Worm (Caenorhabditis elegans) whole organism, mixed stage, embryonic: ENCODE data around the gene clec-2.

ENCODE experiments used
- M03D4.4 ChIP-seq: sonication (generic microtip); optimal IDR thresholded peaks from 2 replicates; lab custom pipeline; 2017; ENCODE audit warnings: mild to moderate bottlenecking, missing genetic modification characterization, missing compliant biosample characterization
- bed-3 ChIP-seq: fragments of 200-800 bp; sonication (Bioruptor generic); optimal IDR thresholded peaks from 3 replicates; lab custom pipeline; 2018; ENCODE audit warnings: mild to moderate bottlenecking, missing genetic modification characterization, moderate library complexity, missing compliant biosample characterization
- blmp-1 ChIP-seq: fragments of 150-350 bp; optimal IDR thresholded peaks from 2 replicates; lab custom pipeline; 2014; ENCODE audit warnings: missing biosample characterization, missing genetic modification characterization
- ceh-39 ChIP-seq: fragments of 150-350 bp; optimal IDR thresholded peaks from 2 replicates; lab custom pipeline; 2014; ENCODE audit warnings: missing biosample characterization, missing genetic modification characterization
- ceh-43 ChIP-seq: fragments of 200-800 bp; sonication (Bioruptor generic); optimal IDR thresholded peaks from 2 replicates; lab custom pipeline; 2018; ENCODE audit warnings: mild to moderate bottlenecking, missing genetic modification characterization, moderate library complexity, missing compliant biosample characterization
- ceh-83 ChIP-seq: fragments of 200-800 bp; sonication (Bioruptor generic); optimal IDR thresholded peaks from 2 replicates; lab custom pipeline; 2018; ENCODE audit warnings: mild to moderate bottlenecking, missing genetic modification characterization, missing compliant biosample characterization
- ces-1 ChIP-seq: fragments of 150-350 bp; optimal IDR thresholded peaks from 2 replicates; lab custom pipeline; 2014; ENCODE audit warnings: missing biosample characterization, missing genetic modification reagents, missing genetic modification characterization
- cnd-1 ChIP-seq: fragments of 200-800 bp; sonication (Bioruptor generic); optimal IDR thresholded peaks from 2 replicates; lab custom pipeline; 2018; ENCODE audit warnings: mild to moderate bottlenecking, missing genetic modification characterization, missing compliant biosample characterization
- drap-1 ChIP-seq: fragments of 200-800 bp; sonication (Bioruptor generic); optimal IDR thresholded peaks from 3 replicates; lab custom pipeline; 2018; ENCODE audit warnings: mild to moderate bottlenecking, missing genetic modification characterization, missing compliant biosample characterization
- elt-1 ChIP-seq: sonication (generic microtip); optimal IDR thresholded peaks from 2 replicates; lab custom pipeline; 2017; ENCODE audit warnings: missing genetic modification characterization, mild to moderate bottlenecking, missing compliant biosample characterization, antibody characterized with exemption, moderate library complexity, borderline replicate concordance; ENCODE audit not compliant: insufficient read depth
- elt-3 ChIP-seq: fragments of 150-350 bp; optimal IDR thresholded peaks from 2 replicates; lab custom pipeline; 2014; ENCODE audit warnings: missing biosample characterization, missing genetic modification characterization
- flh-1 ChIP-seq: fragments of 200-800 bp; sonication (Bioruptor generic); optimal IDR thresholded peaks from 2 replicates; lab custom pipeline; 2018; ENCODE audit warnings: mild to moderate bottlenecking, missing genetic modification characterization, moderate library complexity, missing compliant biosample characterization
- ham-2 ChIP-seq: fragments of 200-800 bp; sonication (Bioruptor generic); optimal IDR thresholded peaks from 2 replicates; lab custom pipeline; 2018; ENCODE audit warnings: mild to moderate bottlenecking, missing genetic modification characterization, missing compliant biosample characterization
- hlh-1 ChIP-seq: fragments of 150-350 bp; optimal IDR thresholded peaks from 2 replicates; lab custom pipeline; 2014; ENCODE audit warnings: missing biosample characterization, missing genetic modification reagents, missing genetic modification characterization
- lin-13 ChIP-seq: fragments of 150-350 bp; optimal IDR thresholded peaks from 2 replicates; lab custom pipeline; 2014; ENCODE audit warnings: missing biosample characterization, missing genetic modification characterization
- lin-32 ChIP-seq: fragments of 200-800 bp; sonication (Bioruptor generic); optimal IDR thresholded peaks from 2 replicates; lab custom pipeline; 2018; ENCODE audit warnings: mild to moderate bottlenecking, missing genetic modification characterization, missing compliant biosample characterization
- lsy-2 ChIP-seq: fragments of 150-350 bp; optimal IDR thresholded peaks from 2 replicates; lab custom pipeline; 2014; ENCODE audit warnings: missing biosample characterization, missing genetic modification characterization
- mab-5 ChIP-seq: fragments of 150-350 bp; optimal IDR thresholded peaks from 2 replicates; lab custom pipeline; 2014; ENCODE audit warnings: missing biosample characterization, missing genetic modification characterization
- mep-1 ChIP-seq: fragments of 150-350 bp; optimal IDR thresholded peaks from 2 replicates; lab custom pipeline; 2017; ENCODE audit warnings: missing biosample characterization, missing genetic modification reagents, missing genetic modification characterization, inconsistent platforms
- mls-2 ChIP-seq: sonication (generic microtip); optimal IDR thresholded peaks from 2 replicates; lab custom pipeline; 2016; ENCODE audit warnings: mild to moderate bottlenecking, missing genetic modification characterization, moderate library complexity, missing compliant biosample characterization
- nhr-12 ChIP-seq: fragments of 150-350 bp; optimal IDR thresholded peaks from 2 replicates; lab custom pipeline; 2014; ENCODE audit warnings: missing biosample characterization, missing genetic modification characterization
- nhr-2 ChIP-seq: fragments of 150-350 bp; optimal IDR thresholded peaks from 2 replicates; lab custom pipeline; 2014; ENCODE audit warnings: missing biosample characterization, missing genetic modification characterization
- nhr-237 ChIP-seq: fragments of 150-350 bp; optimal IDR thresholded peaks from 2 replicates; lab custom pipeline; 2014; ENCODE audit warnings: missing biosample characterization, missing genetic modification characterization
- nhr-28 ChIP-seq: fragments of 150-350 bp; optimal IDR thresholded peaks from 2 replicates; lab custom pipeline; 2014; ENCODE audit warnings: missing biosample characterization, missing genetic modification characterization
- nhr-76 ChIP-seq: sonication (generic microtip); optimal IDR thresholded peaks from 2 replicates; lab custom pipeline; 2017; ENCODE audit warnings: missing biosample characterization, missing genetic modification characterization
- pha-4 ChIP-seq: fragments of 150-350 bp; optimal IDR thresholded peaks from 2 replicates; lab custom pipeline; 2018; ENCODE audit warnings: missing biosample characterization, missing genetic modification reagents, missing genetic modification characterization
- snpc-4 ChIP-seq: fragments of 150-350 bp; optimal IDR thresholded peaks from 2 replicates; lab custom pipeline; 2014; ENCODE audit warnings: missing biosample characterization, missing genetic modification characterization
- sptf-1 ChIP-seq: sonication (generic microtip); optimal IDR thresholded peaks from 2 replicates; lab custom pipeline; 2017; ENCODE audit warnings: mild to moderate bottlenecking, missing genetic modification characterization, moderate library complexity, missing compliant biosample characterization
- tbx-8 ChIP-seq: fragments of 200-800 bp; sonication (Bioruptor generic); optimal IDR thresholded peaks from 2 replicates; lab custom pipeline; 2018; ENCODE audit warnings: mild to moderate bottlenecking, missing genetic modification characterization, moderate library complexity, missing compliant biosample characterization
- unc-120 ChIP-seq: sonication (generic microtip); optimal IDR thresholded peaks from 2 replicates; lab custom pipeline; 2017; ENCODE audit warnings: missing genetic modification characterization, missing compliant biosample characterization; ENCODE audit not compliant: poor library complexity, severe bottlenecking
- unc-39 ChIP-seq: fragments of 150-350 bp; optimal IDR thresholded peaks from 2 replicates; lab custom pipeline; 2014; ENCODE audit warnings: missing biosample characterization, missing genetic modification characterization
- unc-62 ChIP-seq: fragments of 150-350 bp; optimal IDR thresholded peaks from 2 replicates; lab custom pipeline; 2014; ENCODE audit warnings: missing biosample characterization, missing genetic modification reagents, missing genetic modification characterization
- zip-8 ChIP-seq: fragments of 150-350 bp; optimal IDR thresholded peaks from 2 replicates; lab custom pipeline; 2014; ENCODE audit warnings: missing biosample characterization, missing genetic modification characterization

The clec-2 gene

DNA sequence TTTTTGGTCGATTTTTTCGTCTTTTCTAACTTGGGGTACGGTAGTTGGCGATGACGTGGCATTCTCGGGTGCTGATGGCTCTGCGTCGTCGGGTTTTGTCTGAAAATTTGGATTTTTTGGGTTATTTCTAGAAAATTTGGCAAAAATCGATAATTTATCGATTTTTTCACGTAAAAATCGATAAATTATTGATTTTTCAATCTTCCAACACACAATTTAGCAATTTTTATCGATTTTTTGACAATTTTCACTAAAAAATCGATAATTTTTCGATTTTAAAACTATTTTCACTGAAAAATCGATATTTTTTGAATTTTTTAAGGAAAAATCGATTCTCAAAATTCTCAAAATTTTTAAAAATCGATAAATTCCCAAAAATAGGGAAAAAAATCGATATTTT is 39.6 kb upstream of the clec-2 start:
- TF ChIP-seq M03D4.4 (tag; lab: Kevin White, UChicago), result no peak
- TF ChIP-seq nhr-237, result no peak
- no peak for TF ChIP-seq unc-62 (GFP tag; lab: Kevin White, UChicago)
- TF ChIP-seq pha-4, result no peak
- TF ChIP-seq nhr-12 (tag; lab: Kevin White, UChicago), result no peak
- TF ChIP-seq snpc-4 (tag; lab: Kevin White, UChicago), result no peak
- TF ChIP-seq elt-3 (tag; lab: Kevin White, UChicago), result no peak
- TF ChIP-seq zip-8 (tag; lab: Kevin White, UChicago), result no peak
- TF ChIP-seq nhr-2, result no peak
- no peak for TF ChIP-seq lin-32 (GFP tag; lab: Kevin White, UChicago)
- no peak for TF ChIP-seq ceh-83
- no peak for TF ChIP-seq tbx-8 (GFP tag; lab: Kevin White, UChicago)
- no peak for TF ChIP-seq drap-1 (GFP tag; lab: Kevin White, UChicago)
- TF ChIP-seq unc-39, result no peak
- TF ChIP-seq unc-120 (tag; lab: Kevin White, UChicago), result no peak
- no peak for TF ChIP-seq ceh-39 (tag; lab: Kevin White, UChicago)
- no peak for TF ChIP-seq nhr-76
- no peak for TF ChIP-seq nhr-28 (tag; lab: Kevin White, UChicago)
- no peak for TF ChIP-seq hlh-1

DNA sequence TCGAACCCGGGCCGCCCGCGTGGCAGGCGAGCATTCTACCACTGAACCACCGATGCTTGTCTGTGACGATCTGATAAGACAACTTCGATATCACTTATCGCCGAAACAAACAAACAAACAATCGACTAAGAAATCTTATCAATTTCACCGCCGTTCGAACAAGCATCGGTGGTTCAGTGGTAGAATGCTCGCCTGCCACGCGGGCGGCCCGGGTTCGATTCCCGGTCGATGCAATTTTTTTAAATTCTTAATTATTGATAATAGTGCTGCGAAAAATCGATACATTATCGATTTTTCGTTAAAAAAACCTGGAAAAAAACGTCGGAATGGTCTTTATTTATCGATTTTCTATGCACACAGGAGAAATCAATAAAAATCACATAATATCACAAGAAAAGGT is 39.0 kb upstream of the clec-2 start:
- TF ChIP-seq nhr-2, result no peak

DNA sequence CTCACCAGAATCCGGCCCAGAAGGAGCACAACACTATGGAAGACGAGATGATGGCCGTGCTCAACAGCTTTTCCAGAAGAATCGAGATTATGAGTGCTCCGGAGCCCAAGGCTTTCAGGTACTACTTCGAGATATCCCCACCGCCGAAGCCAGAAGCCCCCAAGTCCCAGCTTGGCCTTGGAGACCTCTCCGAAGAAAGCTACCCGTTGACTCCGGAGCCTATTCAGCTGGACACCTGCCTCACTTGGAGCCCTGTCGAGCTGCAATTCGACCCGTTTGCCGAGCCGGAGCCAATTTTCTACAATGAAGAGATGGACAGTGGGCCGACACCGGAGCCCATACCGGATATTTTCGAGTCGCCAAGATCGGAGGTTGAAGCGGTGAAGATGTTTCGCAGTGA is 38.4 kb upstream of the clec-2 start:
- TF ChIP-seq sptf-1 (tag; lab: Kevin White, UChicago) (no peak), bed-3 (GFP tag; lab: Kevin White, UChicago) (no peak), nhr-12 (tag; lab: Kevin White, UChicago) (no peak), zip-8 (tag; lab: Kevin White, UChicago) (no peak), elt-1 (tag; lab: Kevin White, UChicago) (no peak), pha-4 (no peak), mep-1 (tag; lab: Kevin White, UChicago) (no peak), ces-1 (no peak), unc-39 (no peak), nhr-237 (no peak), ceh-83 (no peak), unc-62 (GFP tag; lab: Kevin White, UChicago) (no peak), cnd-1 (tag; lab: Kevin White, UChicago) (no peak), tbx-8 (GFP tag; lab: Kevin White, UChicago) (no peak), blmp-1 (no peak), nhr-76 (no peak), flh-1 (GFP tag; lab: Kevin White, UChicago) (no peak), hlh-1 (no peak), lsy-2 (tag; lab: Kevin White, UChicago) (no peak), ceh-43 (no peak)

DNA sequence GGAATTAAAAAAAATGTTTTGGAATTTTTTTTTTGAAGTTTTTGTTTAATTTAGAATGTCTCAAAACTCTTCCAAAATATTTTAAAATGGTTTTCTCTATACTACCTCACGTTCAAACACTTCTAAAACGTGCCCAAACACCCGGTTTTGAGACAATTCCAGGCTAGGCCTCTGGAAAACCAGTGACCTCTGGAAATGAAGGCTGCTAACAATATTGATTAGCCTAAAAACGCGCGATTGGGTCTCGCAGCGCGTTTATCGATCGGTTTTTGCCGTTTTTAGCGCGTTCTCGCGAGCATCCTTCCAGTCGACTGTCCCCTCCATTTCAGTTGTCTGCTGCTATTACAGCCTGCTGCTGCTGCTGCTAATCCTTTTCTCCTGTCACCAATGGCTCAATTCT is 37.6 kb upstream of the clec-2 start, which contains the start of gene Y25C1A.6:
Gene Y25C1A.6 (plus strand): TSS at position 301 of the 400 bp plus-strand sequence.
- TF ChIP-seq ceh-83, result no peak
- no peak for TF ChIP-seq mab-5 (tag; lab: Kevin White, UChicago)

DNA sequence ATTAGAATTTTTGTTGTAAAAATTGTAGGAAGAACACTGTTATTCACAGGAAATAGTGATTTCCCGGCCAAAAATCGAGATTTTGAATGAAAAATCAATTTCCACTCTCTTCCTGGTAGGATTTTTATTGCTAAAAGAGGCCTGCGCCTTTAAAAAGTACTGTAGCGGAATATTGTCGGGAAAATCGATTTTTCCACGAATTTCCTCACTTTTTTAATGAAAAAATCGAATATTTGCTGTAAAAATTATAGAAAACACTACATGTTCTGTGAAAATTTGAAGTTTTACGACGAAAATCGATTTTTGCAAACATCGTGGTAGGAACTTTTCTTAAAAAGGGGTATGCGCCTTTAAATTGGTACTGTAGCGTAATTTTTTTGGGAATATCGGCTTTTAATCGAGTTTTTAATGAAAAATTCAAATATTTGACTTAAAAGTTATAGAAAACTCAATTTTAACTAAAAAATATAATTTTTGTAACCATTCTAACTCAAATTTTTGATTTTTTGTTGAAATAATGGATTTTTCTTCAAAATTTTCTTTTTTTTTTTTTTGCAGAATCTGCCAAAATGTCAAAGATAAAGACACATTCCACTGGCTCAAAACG is 33.1 kb upstream of the clec-2 start, which contains the start of gene lin-8:
Gene lin-8 (plus strand): TSS at position 557 of the 607 bp plus-strand sequence.
- no peak for TF ChIP-seq unc-39

DNA sequence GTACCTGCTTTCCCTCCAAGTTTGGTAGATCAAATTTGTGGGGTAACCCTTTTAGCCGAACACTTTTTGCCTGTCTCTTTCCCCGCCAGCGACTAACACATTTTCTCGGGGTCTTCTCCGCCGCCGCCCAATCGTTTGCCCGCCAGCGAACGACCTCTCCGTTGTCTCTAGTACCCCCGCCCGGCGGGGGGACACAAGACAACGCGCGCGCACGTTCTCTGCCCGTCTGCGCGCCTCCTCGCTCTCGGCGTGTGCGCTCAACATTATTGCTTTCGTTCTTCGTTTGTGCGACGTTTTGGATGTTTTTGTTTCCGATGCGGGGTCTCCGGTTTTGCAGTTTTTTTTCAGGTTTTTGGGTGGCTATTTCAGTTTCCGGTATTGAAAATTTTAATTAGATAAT is 32.3 kb upstream of the clec-2 start:
- peak; percentile 14 for TF ChIP-seq lin-13 (tag; lab: Kevin White, UChicago)
- TF ChIP-seq nhr-12 (tag; lab: Kevin White, UChicago), result no peak
- no peak for TF ChIP-seq ceh-43
- TF ChIP-seq M03D4.4 (tag; lab: Kevin White, UChicago), result no peak
- peak; percentile 15 for TF ChIP-seq nhr-2
- peak; percentile 39 for TF ChIP-seq ham-2 (GFP tag; lab: Kevin White, UChicago)
- TF ChIP-seq mab-5 (tag; lab: Kevin White, UChicago), result no peak
- TF ChIP-seq zip-8 (tag; lab: Kevin White, UChicago), result no peak
- no peak for TF ChIP-seq ceh-39 (tag; lab: Kevin White, UChicago)
- no peak for TF ChIP-seq unc-62 (GFP tag; lab: Kevin White, UChicago)
- peak; percentile 41 for TF ChIP-seq mls-2 (tag; lab: Kevin White, UChicago)
- TF ChIP-seq elt-3 (tag; lab: Kevin White, UChicago), result no peak
- TF ChIP-seq mep-1 (tag; lab: Kevin White, UChicago), result no peak
- no peak for TF ChIP-seq nhr-76
- TF ChIP-seq tbx-8 (GFP tag; lab: Kevin White, UChicago), result no peak
